Worm (Caenorhabditis elegans): ENCODE results near the gene F25E5.5.

F25E5.5 gene

ce11 chrV:7465509-7465908 is 18.4 kb downstream of the F25E5.5 start, which contains the start of gene F25E5.1 (continued):
- TF ChIP-seq fkh-4 (tag; optimal IDR thresholded peaks at IDR 0.05; ENCODE audit: borderline replicate concordance) (peak; percentile 30), zag-1 (tag; optimal IDR thresholded peaks at IDR 0.05) (no peak), lin-15B (tag; optimal IDR thresholded peaks at IDR 0.05) (peak; percentile 31), dsc-1 (tag; optimal IDR thresholded peaks at IDR 0.05) (peak; percentile 56), mab-9 (GFP tag; IDR thresholded peaks at IDR 0.05) (0 out of 2 replicates have a peak, but pooled peaks have one; percentile 29), nhr-76 (tag; optimal IDR thresholded peaks at IDR 0.05) (no peak), skn-1 (tag; optimal IDR thresholded peaks at IDR 0.05) (peak; percentile 49), ceh-88 (GFP tag; IDR thresholded peaks at IDR 0.05) (no peak), ama-1 (optimal IDR thresholded peaks at IDR 0.05) (no peak), unc-98 (GFP tag; IDR thresholded peaks at IDR 0.05) (peak; percentile 61), C16A3.4 (tag; optimal IDR thresholded peaks at IDR 0.05) (peak; percentile 29), efl-3 (GFP tag; optimal IDR thresholded peaks at IDR 0.05) (no peak), nhr-20 (tag; optimal IDR thresholded peaks at IDR 0.05) (peak; percentile 71), unc-62 (GFP tag; optimal IDR thresholded peaks at IDR 0.05) (no peak), unc-86 (tag; optimal IDR thresholded peaks at IDR 0.05) (peak; percentile 47), rnt-1 (tag; optimal IDR thresholded peaks at IDR 0.05) (peak; percentile 93)

DNA sequence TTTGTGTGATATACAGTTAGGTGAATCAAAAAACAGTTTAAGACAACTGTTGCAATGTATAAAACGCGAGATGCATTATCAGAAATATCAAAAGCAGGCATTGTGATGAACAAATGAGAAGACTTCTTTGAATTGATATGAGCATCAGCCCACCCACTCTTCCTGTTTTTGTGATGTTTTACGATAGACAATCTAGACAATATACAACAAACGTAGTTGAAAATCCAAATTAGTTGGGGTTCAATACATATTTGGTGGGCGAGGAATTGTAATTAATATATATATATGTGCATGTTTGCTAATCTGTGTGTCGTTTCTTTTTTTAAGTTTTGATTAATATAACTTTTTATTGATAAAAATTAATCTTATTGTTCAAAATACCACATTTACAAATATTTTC is 25.8 kb downstream of the F25E5.5 start, which contains the start of gene str-28:
str-28 (minus strand) TSS at position 101 of the 400 bp plus-strand sequence.
- TF ChIP-seq ceh-88 (GFP tag; IDR thresholded peaks at IDR 0.05) (no peak), elt-2 (tag; optimal IDR thresholded peaks at IDR 0.05) (no peak), unc-62 (GFP tag; optimal IDR thresholded peaks at IDR 0.05) (no peak), pag-3 (tag; optimal IDR thresholded peaks at IDR 0.05; ENCODE audit: borderline replicate concordance, insufficient read depth) (no peak), sup-37 (GFP tag; optimal IDR thresholded peaks at IDR 0.05) (no peak)

ce11 chrV:7476766-7477165 is 29.7 kb downstream of the F25E5.5 start, which contains the start of gene srh-125:
TSS of gene srh-125 (minus strand) at chrV:7476866.
- TF ChIP-seq fkh-8 (tag; optimal IDR thresholded peaks at IDR 0.05) (peak; percentile 15), fkh-4 (tag; optimal IDR thresholded peaks at IDR 0.05; ENCODE audit: borderline replicate concordance) (no peak), hlh-4 (tag; optimal IDR thresholded peaks at IDR 0.05) (peak; percentile 63), ceh-88 (GFP tag; IDR thresholded peaks at IDR 0.05) (no peak), ceh-82 (tag; optimal IDR thresholded peaks at IDR 0.05) (no peak)

ce11 chrV:7478404-7478803 is 31.3 kb downstream of the F25E5.5 start, which contains the start of gene str-190:
TSS of gene str-190 (minus strand) at chrV:7478504.
- TF ChIP-seq ces-1 (GFP tag; optimal IDR thresholded peaks at IDR 0.05) (no peak), aha-1 (tag; optimal IDR thresholded peaks at IDR 0.05) (no peak), zag-1 (tag; optimal IDR thresholded peaks at IDR 0.05) (no peak), lin-13 (GFP tag; optimal IDR thresholded peaks at IDR 0.05) (no peak), mdl-1 (tag; optimal IDR thresholded peaks at IDR 0.05) (no peak), nhr-76 (tag; optimal IDR thresholded peaks at IDR 0.05) (no peak)

ce11 chrV:7480949-7481348 is 33.9 kb downstream of the F25E5.5 start, which contains the start of gene C18B10.6:
TSS of gene C18B10.6 (minus strand) at chrV:7481049.
- no peak for TF ChIP-seq elt-3 (tag; optimal IDR thresholded peaks at IDR 0.05)
- TF ChIP-seq efl-1 (optimal IDR thresholded peaks at IDR 0.05) = no peak
- TF ChIP-seq efl-1 (GFP tag; optimal IDR thresholded peaks at IDR 0.05 in 1 of 2) = peak in 1 of 2 experiments; percentile 57

ce11 chrV:7485000-7485399 is 37.9 kb downstream of the F25E5.5 start, which contains the start of gene srbc-8:
TSS of gene srbc-8 (minus strand) at chrV:7485100.
- TF ChIP-seq nhr-85 (tag) (no peak), efl-1 (optimal IDR thresholded peaks at IDR 0.05) (no peak), efl-1 (GFP tag; optimal IDR thresholded peaks at IDR 0.05 in 1 of 2) (peak in 1 of 2 experiments; percentile 22), zip-4 (GFP tag; optimal IDR thresholded peaks at IDR 0.05) (no peak)

Measured in whole organism, L1 larva.